Worm (Caenorhabditis elegans) whole organism, L1 larva: ENCODE measurements around the gene anmt-2.

Experiments used
- alr-1 ChIP-seq: fragments of 200-800 bp; sonication (Bioruptor generic); optimal IDR thresholded peaks from 2 replicates; lab custom pipeline; 2018; ENCODE audit warnings: borderline replicate concordance, mild to moderate bottlenecking, missing genetic modification characterization, missing compliant biosample characterization
- blmp-1 ChIP-seq: fragments of 150-350 bp; optimal IDR thresholded peaks from 2 replicates; lab custom pipeline; 2014; ENCODE audit warnings: missing biosample characterization, missing genetic modification characterization
- ceh-8 ChIP-seq: fragments of 200-800 bp; sonication (Bioruptor generic); optimal IDR thresholded peaks from 2 replicates; lab custom pipeline; 2018; ENCODE audit warnings: mild to moderate bottlenecking, missing genetic modification characterization, moderate library complexity, missing compliant biosample characterization
- ceh-82 ChIP-seq, 3 experiments: fragments of 150-350 bp in 1 of 3; sonication (generic microtip) in 2 of 3; optimal IDR thresholded peaks; 2 replicates each; lab custom pipeline; 2014 to 2017; ENCODE audit warnings: missing biosample characterization in 3 of 3, missing genetic modification characterization in 3 of 3
- dpl-1 ChIP-seq, 3 experiments: fragments of 150-350 bp in 2 of 3; sonication (generic microtip) in 1 of 3; optimal IDR thresholded peaks; 2 replicates each; lab custom pipeline; 2014 to 2017; ENCODE audit warnings: missing biosample characterization in 3 of 3, missing genetic modification characterization in 3 of 3, missing genetic modification reagents in 3 of 3
- dsc-1 ChIP-seq: sonication (generic microtip); optimal IDR thresholded peaks from 2 replicates; lab custom pipeline; 2016; ENCODE audit warnings: mild to moderate bottlenecking, missing genetic modification characterization, missing compliant biosample characterization
- egl-13 ChIP-seq: sonication (generic microtip); optimal IDR thresholded peaks from 2 replicates; lab custom pipeline; 2016; ENCODE audit warnings: missing genotype, missing genetic modification reagents, missing genetic modification characterization, missing compliant biosample characterization
- elt-2 ChIP-seq: sonication (generic microtip); optimal IDR thresholded peaks from 2 replicates; lab custom pipeline; 2016; ENCODE audit warnings: missing genetic modification characterization, mild to moderate bottlenecking, inconsistent platforms, missing compliant biosample characterization, missing genetic modification reagents
- elt-3 ChIP-seq, 6 experiments: fragments of 150-350 bp in 1 of 6; sonication (generic microtip); optimal IDR thresholded peaks; 2 replicates each; lab custom pipeline; 2017 to 2018; ENCODE audit warnings: missing biosample characterization in 6 of 6, missing genetic modification characterization in 6 of 6, inconsistent platforms in 1 of 6
- fkh-10 ChIP-seq: sonication (generic microtip); optimal IDR thresholded peaks from 2 replicates; lab custom pipeline; 2017; ENCODE audit warnings: missing biosample characterization, missing genetic modification reagents, missing genetic modification characterization
- fkh-8 ChIP-seq: sonication (generic microtip); optimal IDR thresholded peaks from 2 replicates; lab custom pipeline; 2016; ENCODE audit warnings: mild to moderate bottlenecking, missing genetic modification characterization, missing compliant biosample characterization
- fos-1 ChIP-seq: fragments of 150-350 bp; optimal IDR thresholded peaks from 2 replicates; lab custom pipeline; 2014; ENCODE audit warnings: missing biosample characterization, missing genetic modification characterization
- hlh-17 ChIP-seq: fragments of 200-800 bp; sonication (Bioruptor generic); optimal IDR thresholded peaks from 2 replicates; lab custom pipeline; 2018; ENCODE audit warnings: missing genetic modification characterization, mild to moderate bottlenecking, missing compliant biosample characterization, moderate library complexity, borderline replicate concordance
- irx-1 ChIP-seq: sonication (generic microtip); optimal IDR thresholded peaks from 2 replicates; lab custom pipeline; 2016; ENCODE audit warnings: missing genetic modification characterization, missing compliant biosample characterization
- isw-1 ChIP-seq: fragments of 200-800 bp; sonication (Bioruptor generic); IDR thresholded peaks from 2 replicates; pipeline ENCODE4 v1.3.6; 2022; ENCODE audit warnings: missing genetic modification characterization, missing compliant biosample characterization
- jun-1 ChIP-seq: fragments of 150-350 bp; optimal IDR thresholded peaks from 2 replicates; lab custom pipeline; 2014; ENCODE audit warnings: missing biosample characterization, missing genetic modification reagents, missing genetic modification characterization
- lin-14 ChIP-seq: fragments of 200-800 bp; sonication (Bioruptor generic); optimal IDR thresholded peaks from 2 replicates; lab custom pipeline; 2018; ENCODE audit warnings: mild to moderate bottlenecking, missing genetic modification characterization, moderate library complexity, missing compliant biosample characterization
- lin-35 ChIP-seq, 2 experiments: fragments of 150-350 bp; optimal IDR thresholded peaks; 2 replicates each; lab custom pipeline; 2014; ENCODE audit warnings: missing biosample characterization in 2 of 2, missing genetic modification characterization in 2 of 2, missing genetic modification reagents in 2 of 2
- lin-39 ChIP-seq: fragments of 150-350 bp; optimal IDR thresholded peaks from 2 replicates; lab custom pipeline; 2014; ENCODE audit warnings: missing biosample characterization, missing genetic modification reagents, missing genetic modification characterization
- lsy-2 ChIP-seq, 2 experiments: fragments of 150-350 bp; optimal IDR thresholded peaks; 2 replicates each; lab custom pipeline; 2014; ENCODE audit warnings: missing biosample characterization in 2 of 2, missing genetic modification characterization in 2 of 2
- mab-9 ChIP-seq: fragments of 200-800 bp; sonication (Bioruptor generic); IDR thresholded peaks from 2 replicates; pipeline ENCODE4 v1.3.6; 2022; ENCODE audit warnings: missing genetic modification reagents, missing genetic modification characterization, missing compliant biosample characterization
- mdl-1 ChIP-seq, 2 experiments: fragments of 150-350 bp; optimal IDR thresholded peaks; 2 replicates each; lab custom pipeline; 2014 to 2017; ENCODE audit warnings: missing biosample characterization in 2 of 2, missing genetic modification characterization in 2 of 2, inconsistent platforms in 1 of 2
- nhr-19 ChIP-seq: fragments of 200-800 bp; sonication (Bioruptor generic); conservative IDR thresholded peaks from 2 replicates; pipeline ENCODE4 v1.3.6; 2022; ENCODE audit warnings: missing genetic modification characterization, missing compliant biosample characterization
- nhr-237 ChIP-seq: fragments of 150-350 bp; optimal IDR thresholded peaks from 2 replicates; lab custom pipeline; 2014; ENCODE audit warnings: missing biosample characterization, missing genetic modification characterization
- nhr-47 ChIP-seq: sonication (generic microtip); optimal IDR thresholded peaks from 2 replicates; lab custom pipeline; 2016; ENCODE audit warnings: mild to moderate bottlenecking, missing genetic modification characterization, moderate library complexity, missing compliant biosample characterization
- nhr-71 ChIP-seq: sonication (generic microtip); optimal IDR thresholded peaks from 2 replicates; lab custom pipeline; 2016; ENCODE audit warnings: mild to moderate bottlenecking, missing genetic modification characterization, moderate library complexity, missing compliant biosample characterization
- nhr-85 ChIP-seq: sonication (generic microtip); peaks from one replicate; lab custom pipeline; 2016; ENCODE audit warnings: missing genetic modification characterization, inconsistent platforms, missing compliant biosample characterization
- pax-3 ChIP-seq: fragments of 200-800 bp; sonication (Bioruptor generic); optimal IDR thresholded peaks from 2 replicates; lab custom pipeline; 2018; ENCODE audit warnings: mild to moderate bottlenecking, missing genetic modification characterization, moderate library complexity, missing compliant biosample characterization
- rnt-1 ChIP-seq: sonication (generic microtip); optimal IDR thresholded peaks from 2 replicates; lab custom pipeline; 2016; ENCODE audit warnings: mild to moderate bottlenecking, missing genetic modification characterization, moderate library complexity, missing compliant biosample characterization
- snu-23 ChIP-seq: sonication (generic microtip); optimal IDR thresholded peaks from 2 replicates; lab custom pipeline; 2016; ENCODE audit warnings: missing genetic modification characterization, missing compliant biosample characterization
- swsn-7 ChIP-seq: sonication (generic microtip); optimal IDR thresholded peaks from 2 replicates; lab custom pipeline; 2016; ENCODE audit warnings: missing genetic modification characterization, missing compliant biosample characterization
- tbx-2 ChIP-seq: sonication (generic microtip); optimal IDR thresholded peaks from 2 replicates; lab custom pipeline; 2016; ENCODE audit warnings: missing genetic modification characterization, missing compliant biosample characterization
- tlp-1 ChIP-seq: fragments of 150-350 bp; optimal IDR thresholded peaks from 2 replicates; lab custom pipeline; 2014; ENCODE audit warnings: missing biosample characterization, missing genetic modification characterization
- unc-86 ChIP-seq: sonication (generic microtip); optimal IDR thresholded peaks from 2 replicates; lab custom pipeline; 2016; ENCODE audit warnings: missing genetic modification characterization, missing compliant biosample characterization
- xbp-1 ChIP-seq: sonication (generic microtip); optimal IDR thresholded peaks from 2 replicates; lab custom pipeline; 2016; ENCODE audit warnings: missing genetic modification characterization, missing compliant biosample characterization
- zip-4 ChIP-seq: fragments of 200-800 bp; sonication (Bioruptor generic); optimal IDR thresholded peaks from 2 replicates; lab custom pipeline; 2018; ENCODE audit warnings: mild to moderate bottlenecking, missing genetic modification characterization, moderate library complexity, missing compliant biosample characterization

anmt-2 gene

ce11 chrIII:6137431-6137830 lies 20.1 kb downstream of the anmt-2 start (continued):
- TF ChIP-seq mab-9 (GFP tag; lab: Robert Waterston, UW) (0 out of 2 replicates have a peak, but pooled peaks have one; percentile 31), lin-39 (no peak), egl-13 (tag; lab: Kevin White, UChicago) (peak; percentile 51), fos-1 (peak; percentile 5), unc-86 (peak; percentile 87), nhr-71 (tag; lab: Kevin White, UChicago) (peak; percentile 89), ceh-82 (tag; optimal IDR thresholded peaks at IDR 0.05; lab: Kevin White, UChicago) (peak; percentile 3 to 82 (median 78)), lin-35 (GFP tag; optimal IDR thresholded peaks at IDR 0.05; lab: Kevin White, UChicago) (peak in 1 of 2 experiments; percentile 53), alr-1 (tag; lab: Kevin White, UChicago) (no peak), nhr-47 (tag; lab: Kevin White, UChicago) (peak; percentile 69), lin-14 (GFP tag; lab: Kevin White, UChicago) (peak; percentile 98), jun-1 (peak; percentile 3), dsc-1 (tag; lab: Kevin White, UChicago) (peak; percentile 55), dpl-1 (GFP tag; optimal IDR thresholded peaks at IDR 0.05; lab: Kevin White, UChicago) (peak in 2 of 3 experiments; percentile 17 to 29), irx-1 (peak; percentile 57), ceh-8 (peak; percentile 55), rnt-1 (tag; lab: Kevin White, UChicago) (peak; percentile 71), mdl-1 (tag; optimal IDR thresholded peaks at IDR 0.05; lab: Kevin White, UChicago) (peak in 1 of 2 experiments; percentile 57), lsy-2 (tag; optimal IDR thresholded peaks at IDR 0.05; lab: Kevin White, UChicago) (peak; percentile 70 to 72), snu-23 (GFP tag; lab: Kevin White, UChicago) (peak; percentile 71)
- TF ChIP-seq, all 84 proteins: peak for 34

- TF ChIP-seq elt-3 (tag; optimal IDR thresholded peaks at IDR 0.05; lab: Kevin White, UChicago) (no peak), lsy-2 (tag; optimal IDR thresholded peaks at IDR 0.05; lab: Kevin White, UChicago) (peak in 1 of 2 experiments; percentile 12)
Measured at ce11 chrIII:6136178-6136577, 21.4 kb downstream of the anmt-2 start, which contains the start of gene mvk-1. Gene mvk-1, minus strand, starts transcription at chrIII:6136278.

DNA sequence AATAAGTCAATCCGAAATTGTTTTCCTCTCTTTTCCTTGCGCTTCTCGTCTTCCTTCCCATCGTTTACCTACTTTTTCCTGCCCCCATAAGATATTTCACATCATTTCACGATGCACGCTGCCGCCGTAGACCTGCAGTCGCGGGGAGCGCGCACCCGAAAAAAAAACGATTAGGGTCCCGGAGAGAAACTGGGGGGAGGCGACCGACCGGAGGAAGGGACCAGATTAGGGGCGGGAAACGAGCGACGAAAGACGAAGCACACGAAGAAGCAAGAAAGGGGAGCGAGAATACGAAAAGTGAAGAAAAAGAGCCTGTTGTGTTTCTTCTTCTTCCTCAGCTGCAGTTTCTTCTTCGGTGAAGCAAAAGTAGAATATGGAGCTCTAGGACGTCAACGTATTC lies 22.3 kb downstream of the anmt-2 start:
- TF ChIP-seq nhr-71 (tag; lab: Kevin White, UChicago) (peak; percentile 15), tbx-2 (tag; lab: Kevin White, UChicago) (peak; percentile 20), swsn-7 (tag; lab: Kevin White, UChicago) (peak; percentile 5), lin-14 (GFP tag; lab: Kevin White, UChicago) (peak; percentile 83), nhr-237 (tag; lab: Kevin White, UChicago) (no peak), fkh-10 (GFP tag; lab: Kevin White, UChicago) (peak; percentile 68), ceh-82 (tag; optimal IDR thresholded peaks at IDR 0.05; lab: Kevin White, UChicago) (peak in 1 of 3 experiments; percentile 57), pax-3 (tag; lab: Kevin White, UChicago) (no peak)

- TF ChIP-seq tlp-1 = no peak
- peak; percentile 75 for TF ChIP-seq dsc-1 (tag; lab: Kevin White, UChicago)
Measured at ce11 chrIII:6134111-6134510, 23.4 kb downstream of the anmt-2 start.

DNA sequence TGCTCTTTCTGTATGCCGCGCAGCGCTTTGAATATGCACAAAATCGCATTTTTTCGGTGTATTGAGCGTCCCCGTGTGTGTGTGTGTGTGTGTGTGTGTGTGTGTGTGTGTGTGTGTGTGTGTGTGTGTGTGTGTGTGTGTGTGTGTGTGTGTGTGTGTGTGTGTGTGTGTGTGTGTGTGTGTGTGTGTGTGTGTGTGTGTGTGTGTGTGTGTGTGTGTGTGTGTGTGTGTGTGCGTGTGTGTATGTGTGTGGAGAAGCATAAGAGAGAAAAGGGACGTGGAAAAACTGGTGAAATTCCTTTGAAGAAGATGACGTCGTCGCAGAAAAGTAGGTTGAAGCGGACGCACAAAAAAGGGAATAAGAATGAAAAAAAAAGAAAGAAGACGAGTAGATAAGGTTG lies 24.2 kb downstream of the anmt-2 start:
- TF ChIP-seq dpl-1 (GFP tag; optimal IDR thresholded peaks at IDR 0.05; lab: Kevin White, UChicago) = peak in 1 of 3 experiments; percentile 1
- TF ChIP-seq unc-86 = peak; percentile 70
- TF ChIP-seq xbp-1 = peak; percentile 5
- TF ChIP-seq fkh-8 (tag; lab: Kevin White, UChicago) = peak; percentile 73
- TF ChIP-seq nhr-85 (tag; lab: Kevin White, UChicago) = peak; percentile 79
- TF ChIP-seq blmp-1 (tag; lab: Kevin White, UChicago) = peak; percentile 49
- peak; percentile 41 for TF ChIP-seq nhr-71 (tag; lab: Kevin White, UChicago)
- TF ChIP-seq ceh-8 = peak; percentile 79
- TF ChIP-seq pax-3 (tag; lab: Kevin White, UChicago) = peak; percentile 75
- 0 out of 2 replicates have a peak, but pooled peaks have one; percentile 22 for TF ChIP-seq isw-1 (GFP tag; lab: Robert Waterston, UW)
- peak; percentile 42; the same call in 1 of the 2 replicates for TF ChIP-seq nhr-19 (GFP tag; lab: Robert Waterston, UW)
- peak; percentile 50 for TF ChIP-seq zip-4
- peak; percentile 94 for TF ChIP-seq lin-14 (GFP tag; lab: Kevin White, UChicago)
- peak; percentile 70 for TF ChIP-seq nhr-47 (tag; lab: Kevin White, UChicago)
- TF ChIP-seq tbx-2 (tag; lab: Kevin White, UChicago) = peak; percentile 44
- TF ChIP-seq lsy-2 (tag; optimal IDR thresholded peaks at IDR 0.05; lab: Kevin White, UChicago) = peak in 1 of 2 experiments; percentile 21
- peak; percentile 40 for TF ChIP-seq elt-2 (tag; lab: Kevin White, UChicago)
- TF ChIP-seq swsn-7 (tag; lab: Kevin White, UChicago) = peak; percentile 62
- TF ChIP-seq irx-1 = peak; percentile 46
- peak; percentile 65 for TF ChIP-seq fkh-10 (GFP tag; lab: Kevin White, UChicago)
- peak; percentile 60 for TF ChIP-seq hlh-17 (GFP tag; lab: Kevin White, UChicago)
- TF ChIP-seq ceh-82 (tag; optimal IDR thresholded peaks at IDR 0.05; lab: Kevin White, UChicago) = peak in 1 of 3 experiments; percentile 2
